Worm (Caenorhabditis elegans) whole organism, young adult: Measurements from ENCODE around the gene srbc-26.

ENCODE experiments used
- C06A6.2 ChIP-seq: fragments of 200-800 bp; sonication (Bioruptor generic); conservative IDR thresholded peaks from 2 replicates; pipeline ENCODE4 v1.3.6; 2022; ENCODE audit warnings: missing genetic modification characterization, missing compliant biosample characterization
- F23B12.7 ChIP-seq: sonication (generic microtip); optimal IDR thresholded peaks from 2 replicates; lab custom pipeline; 2017; ENCODE audit warnings: missing genetic modification characterization, mild to moderate bottlenecking, missing compliant biosample characterization, antibody characterized with exemption, moderate library complexity; ENCODE audit not compliant: insufficient read depth
- ceh-100 ChIP-seq: fragments of 200-800 bp; sonication (Bioruptor generic); IDR thresholded peaks from 2 replicates; pipeline ENCODE4 v1.3.6; 2022; ENCODE audit warnings: missing genetic modification reagents, missing genetic modification characterization, missing compliant biosample characterization
- dpl-1 ChIP-seq: fragments of 150-350 bp; optimal IDR thresholded peaks from 2 replicates; lab custom pipeline; 2014; ENCODE audit warnings: missing biosample characterization, missing genetic modification reagents, missing genetic modification characterization
- egrh-3 ChIP-seq: fragments of 200-800 bp; sonication (Bioruptor generic); IDR thresholded peaks from 2 replicates; pipeline ENCODE4 v1.3.6; 2022; ENCODE audit warnings: missing genetic modification reagents, missing genetic modification characterization, missing compliant biosample characterization
- let-607 ChIP-seq, 2 experiments: fragments of 200-800 bp in 1 of 2; sonication (Bioruptor generic) in 1 of 2; sonication (generic microtip) in 1 of 2; optimal IDR thresholded peaks; 2 replicates each; lab custom pipeline; 2016 to 2018; ENCODE audit warnings: mild to moderate bottlenecking in 2 of 2, missing compliant biosample characterization in 2 of 2, missing genetic modification characterization in 2 of 2, moderate library complexity in 2 of 2, missing genotype in 1 of 2
- snpc-4 ChIP-seq, 5 experiments: fragments of 150-350 bp in 1 of 5; sonication (generic microtip) in 4 of 5; optimal IDR thresholded peaks; 2 replicates each; lab custom pipeline; 2014 to 2018; ENCODE audit warnings: missing genetic modification characterization in 5 of 5, missing biosample characterization in 3 of 5, antibody characterized with exemption in 2 of 5, mild to moderate bottlenecking in 2 of 5, missing compliant biosample characterization in 2 of 5, missing genotype in 2 of 5, moderate library complexity in 2 of 5, missing genetic modification reagents in 1 of 5
- ztf-25 ChIP-seq: fragments of 200-800 bp; sonication (Bioruptor generic); IDR thresholded peaks from 2 replicates; pipeline ENCODE4 v1.3.6; 2022; ENCODE audit warnings: missing genetic modification reagents, missing genetic modification characterization, missing compliant biosample characterization

DNA sequence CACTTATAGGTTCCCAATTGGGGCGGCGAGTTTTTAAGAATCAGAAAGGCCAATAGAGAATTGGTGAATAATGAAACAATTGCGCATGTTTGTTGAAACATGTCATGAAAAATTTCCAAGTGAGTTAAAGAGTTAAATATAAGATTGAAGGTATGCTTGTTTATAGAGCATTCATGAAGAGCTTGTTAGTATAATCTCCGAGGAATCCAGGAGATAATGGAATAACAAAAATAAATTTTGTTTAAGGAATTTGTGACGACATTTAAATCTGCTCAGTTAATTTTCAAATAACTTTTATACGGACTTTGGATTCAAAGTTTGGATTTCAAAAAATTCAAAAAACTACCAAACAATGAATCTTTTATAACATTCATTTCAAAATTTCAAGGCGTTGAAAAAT is 18.7 kb downstream of the srbc-26 start, which contains the start of gene str-199:
- no peak for TF ChIP-seq snpc-4 (GFP tag; optimal IDR thresholded peaks at IDR 0.05; lab: Kevin White, UChicago)
- TF ChIP-seq snpc-4 (tag; optimal IDR thresholded peaks at IDR 0.05; lab: Kevin White, UChicago) = no peak
- TF ChIP-seq F23B12.7 (tag; lab: Kevin White, UChicago) = no peak
- TF ChIP-seq egrh-3 (GFP tag; lab: Robert Waterston, UW) = no peak
- no peak for TF ChIP-seq let-607 (tag; optimal IDR thresholded peaks at IDR 0.05; lab: Kevin White, UChicago)
- no peak for TF ChIP-seq ceh-100
- no peak for TF ChIP-seq ztf-25 (GFP tag; lab: Robert Waterston, UW)
- no peak for TF ChIP-seq C06A6.2 (GFP tag; lab: Robert Waterston, UW)
- no peak for TF ChIP-seq dpl-1 (GFP tag; lab: Kevin White, UChicago)
